Worm (Caenorhabditis elegans) whole organism, early embryonic: Measurements from ENCODE around the gene col-10.

Experiments used
- B0310.2 ChIP-seq: sonication (generic microtip); optimal IDR thresholded peaks from 2 replicates; lab custom pipeline; 2016; ENCODE audit warnings: mild to moderate bottlenecking, missing genetic modification characterization, missing compliant biosample characterization
- F13C5.2 ChIP-seq: sonication (generic microtip); optimal IDR thresholded peaks from 2 replicates; lab custom pipeline; 2017; ENCODE audit warnings: mild to moderate bottlenecking, missing genetic modification characterization, inconsistent platforms, missing compliant biosample characterization
- aly-1 ChIP-seq: sonication (generic microtip); optimal IDR thresholded peaks from 2 replicates; lab custom pipeline; 2016; ENCODE audit warnings: missing genetic modification characterization, missing compliant biosample characterization
- ama-1 ChIP-seq: fragments of 150-350 bp; optimal IDR thresholded peaks from 2 replicates; lab custom pipeline; 2014
- ceh-13 ChIP-seq: fragments of 200-800 bp; sonication (Bioruptor generic); optimal IDR thresholded peaks from 2 replicates; lab custom pipeline; 2018; ENCODE audit warnings: mild to moderate bottlenecking, missing genetic modification characterization, missing compliant biosample characterization
- ceh-36 ChIP-seq: sonication (generic microtip); optimal IDR thresholded peaks from 2 replicates; lab custom pipeline; 2016; ENCODE audit warnings: missing genetic modification characterization, inconsistent platforms, missing compliant biosample characterization
- ets-7 ChIP-seq: sonication (generic microtip); optimal IDR thresholded peaks from 2 replicates; lab custom pipeline; 2016; ENCODE audit warnings: missing genotype, missing genetic modification characterization, missing compliant biosample characterization
- flt-1 ChIP-seq: fragments of 200-800 bp; sonication (Bioruptor generic); IDR thresholded peaks from 2 replicates; pipeline ENCODE4 v1.3.6; 2022; ENCODE audit warnings: missing genetic modification characterization, missing compliant biosample characterization
- hmbx-1 ChIP-seq: sonication (generic microtip); optimal IDR thresholded peaks from 2 replicates; lab custom pipeline; 2016; ENCODE audit warnings: mild to moderate bottlenecking, missing genetic modification characterization, missing compliant biosample characterization
- hmg-4 ChIP-seq: fragments of 200-800 bp; sonication (Bioruptor generic); optimal IDR thresholded peaks from 2 replicates; lab custom pipeline; 2018; ENCODE audit warnings: mild to moderate bottlenecking, missing genetic modification characterization, missing compliant biosample characterization
- hnd-1 ChIP-seq: sonication (generic microtip); optimal IDR thresholded peaks from 2 replicates; lab custom pipeline; 2016; ENCODE audit warnings: missing genetic modification characterization, missing compliant biosample characterization
- pes-1 ChIP-seq: fragments of 200-800 bp; sonication (Bioruptor generic); IDR thresholded peaks from 2 replicates; pipeline ENCODE4 v1.3.6; 2022; ENCODE audit warnings: missing genetic modification reagents, missing genetic modification characterization, missing compliant biosample characterization
- scrt-1 ChIP-seq: fragments of 200-800 bp; sonication (Bioruptor generic); IDR thresholded peaks from 2 replicates; pipeline ENCODE4 v1.3.6; 2022; ENCODE audit warnings: missing genetic modification characterization, missing compliant biosample characterization
- sea-1 ChIP-seq: fragments of 200-800 bp; sonication (Bioruptor generic); conservative IDR thresholded peaks from 2 replicates; pipeline ENCODE4 v1.3.6; 2022; ENCODE audit warnings: missing genetic modification characterization, missing compliant biosample characterization
- tbx-11 ChIP-seq: fragments of 200-800 bp; sonication (Bioruptor generic); IDR thresholded peaks from 2 replicates; pipeline ENCODE4 v1.3.6; 2022; ENCODE audit warnings: missing genetic modification characterization, missing compliant biosample characterization
- tbx-37 ChIP-seq: fragments of 200-800 bp; sonication (Bioruptor generic); conservative IDR thresholded peaks from 2 replicates; pipeline ENCODE4 v1.3.6; 2022; ENCODE audit warnings: missing genetic modification reagents, missing genetic modification characterization, missing compliant biosample characterization
- tra-4 ChIP-seq: sonication (generic microtip); optimal IDR thresholded peaks from 2 replicates; lab custom pipeline; 2017; ENCODE audit warnings: missing genetic modification characterization, missing compliant biosample characterization

col-10 gene

DNA sequence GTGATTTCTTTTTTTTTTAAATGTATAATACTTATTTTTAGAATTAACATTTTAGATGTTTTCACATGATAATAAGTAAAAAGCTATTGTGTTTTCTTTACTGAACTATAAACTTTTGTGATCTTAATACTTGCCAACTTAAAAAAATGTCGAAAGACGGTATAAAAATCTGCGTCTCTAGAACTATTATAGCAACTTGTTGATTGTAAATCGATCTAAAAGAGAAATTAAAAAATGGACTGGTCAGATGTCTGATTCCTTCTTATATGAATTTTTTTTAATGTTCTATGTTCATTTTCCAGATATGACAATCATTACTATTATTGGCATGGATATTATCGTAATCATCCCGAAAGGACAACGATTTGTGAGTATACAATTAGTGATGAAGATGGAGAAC is 37.3 kb downstream of the col-10 start, which contains the start of gene F21C10.3:
F21C10.3 (plus strand) TSS at position 301 of the 400 bp plus-strand sequence.
- TF ChIP-seq tbx-37 (GFP tag; lab: Robert Waterston, UW), result no peak
- no peak for TF ChIP-seq hnd-1
- TF ChIP-seq ceh-36 (tag; lab: Kevin White, UChicago), result no peak
- no peak for TF ChIP-seq aly-1 (tag; lab: Kevin White, UChicago)
- TF ChIP-seq F13C5.2 (tag; lab: Kevin White, UChicago), result no peak
- TF ChIP-seq sea-1 (GFP tag; lab: Robert Waterston, UW), result no peak
- TF ChIP-seq flt-1 (GFP tag; lab: Robert Waterston, UW), result no peak
- TF ChIP-seq tbx-11 (GFP tag; lab: Robert Waterston, UW), result no peak
- no peak for TF ChIP-seq ama-1 (lab: Kevin White, UChicago)
- TF ChIP-seq scrt-1 (GFP tag; lab: Robert Waterston, UW), result no peak
- no peak for TF ChIP-seq B0310.2 (tag; lab: Kevin White, UChicago)
- TF ChIP-seq tra-4 (tag; lab: Kevin White, UChicago), result no peak

DNA sequence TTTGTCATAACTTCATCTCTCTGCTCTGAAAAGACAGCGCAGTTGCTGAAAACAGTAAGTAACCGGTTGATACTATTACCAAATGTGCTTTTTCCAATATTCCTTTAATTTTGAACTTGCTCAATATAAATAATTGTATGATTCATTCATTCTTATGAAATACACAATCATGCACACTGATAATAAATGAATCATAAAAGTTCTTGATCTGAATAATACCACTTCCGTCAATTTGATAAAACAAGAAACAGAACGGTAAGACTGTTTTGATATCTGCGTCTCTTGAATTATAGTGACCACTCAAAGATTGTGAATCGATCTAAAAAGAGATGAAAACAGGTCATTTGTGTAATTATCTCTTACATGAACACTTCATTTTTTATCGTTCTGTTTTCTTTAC is 38.8 kb downstream of the col-10 start, which contains the start of gene F21C10.4:
F21C10.4 (plus strand) TSS at position 301 of the 400 bp plus-strand sequence.
- no peak for TF ChIP-seq hmbx-1
- no peak for TF ChIP-seq ets-7 (tag; lab: Kevin White, UChicago)
- no peak for TF ChIP-seq hnd-1
- no peak for TF ChIP-seq hmg-4 (GFP tag; lab: Kevin White, UChicago)
- no peak for TF ChIP-seq tra-4 (tag; lab: Kevin White, UChicago)
- no peak for TF ChIP-seq ama-1 (lab: Kevin White, UChicago)
- no peak for TF ChIP-seq ceh-36 (tag; lab: Kevin White, UChicago)
- no peak for TF ChIP-seq sea-1 (GFP tag; lab: Robert Waterston, UW)
- TF ChIP-seq ceh-13 (GFP tag; lab: Kevin White, UChicago), result no peak
- no peak for TF ChIP-seq tbx-37 (GFP tag; lab: Robert Waterston, UW)
- no peak for TF ChIP-seq F13C5.2 (tag; lab: Kevin White, UChicago)
- TF ChIP-seq tbx-11 (GFP tag; lab: Robert Waterston, UW), result no peak
- no peak for TF ChIP-seq pes-1 (GFP tag; lab: Robert Waterston, UW)

ce11 chrV:9125345-9125744 is 39.8 kb downstream of the col-10 start, which contains the start of gene F21C10.5:
Gene F21C10.5, plus strand, starts transcription at chrV:9125645.
- no peak for TF ChIP-seq B0310.2 (tag; lab: Kevin White, UChicago)
- no peak for TF ChIP-seq hmbx-1
- TF ChIP-seq tbx-11 (GFP tag; lab: Robert Waterston, UW), result no peak
- no peak for TF ChIP-seq aly-1 (tag; lab: Kevin White, UChicago)
- TF ChIP-seq F13C5.2 (tag; lab: Kevin White, UChicago), result no peak
- no peak for TF ChIP-seq pes-1 (GFP tag; lab: Robert Waterston, UW)
- no peak for TF ChIP-seq scrt-1 (GFP tag; lab: Robert Waterston, UW)
- no peak for TF ChIP-seq ceh-13 (GFP tag; lab: Kevin White, UChicago)
- no peak for TF ChIP-seq flt-1 (GFP tag; lab: Robert Waterston, UW)
- no peak for TF ChIP-seq tbx-37 (GFP tag; lab: Robert Waterston, UW)
- no peak for TF ChIP-seq sea-1 (GFP tag; lab: Robert Waterston, UW)
- no peak for TF ChIP-seq hmg-4 (GFP tag; lab: Kevin White, UChicago)
- TF ChIP-seq hnd-1, result no peak
- TF ChIP-seq ama-1 (lab: Kevin White, UChicago), result no peak
- no peak for TF ChIP-seq ceh-36 (tag; lab: Kevin White, UChicago)
- TF ChIP-seq ets-7 (tag; lab: Kevin White, UChicago), result no peak

DNA sequence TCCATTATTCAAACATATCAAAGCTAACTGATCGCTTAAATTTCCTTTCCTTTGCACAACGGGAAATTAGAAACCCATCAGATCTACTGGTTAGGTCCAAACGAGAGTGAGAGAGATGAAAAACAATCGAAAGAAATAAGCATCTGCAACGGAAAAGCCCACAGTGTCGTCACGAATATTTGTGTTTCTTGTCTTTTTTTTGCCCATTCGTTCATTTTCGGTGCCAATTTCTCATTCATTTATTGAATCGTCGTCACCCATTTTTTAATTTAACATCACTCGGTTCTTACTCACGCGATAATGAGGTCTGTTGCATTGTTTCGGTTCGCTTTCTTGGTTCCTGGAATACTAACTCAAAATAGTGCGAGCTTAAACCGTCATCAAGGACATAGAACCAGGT is 40.9 kb downstream of the col-10 start, which contains the start of gene F21C10.6:
F21C10.6 (plus strand) TSS at position 301 of the 400 bp plus-strand sequence.
- TF ChIP-seq tbx-37 (GFP tag; lab: Robert Waterston, UW), result no peak
- no peak for TF ChIP-seq hnd-1
- TF ChIP-seq ets-7 (tag; lab: Kevin White, UChicago), result no peak
- no peak for TF ChIP-seq ama-1 (lab: Kevin White, UChicago)
- TF ChIP-seq sea-1 (GFP tag; lab: Robert Waterston, UW), result no peak
- no peak for TF ChIP-seq aly-1 (tag; lab: Kevin White, UChicago)
- no peak for TF ChIP-seq pes-1 (GFP tag; lab: Robert Waterston, UW)
- TF ChIP-seq flt-1 (GFP tag; lab: Robert Waterston, UW), result no peak

- no peak for TF ChIP-seq hnd-1
- no peak for TF ChIP-seq ets-7 (tag; lab: Kevin White, UChicago)
- TF ChIP-seq tbx-11 (GFP tag; lab: Robert Waterston, UW), result no peak
- TF ChIP-seq sea-1 (GFP tag; lab: Robert Waterston, UW), result no peak
- TF ChIP-seq hmbx-1, result no peak
- no peak for TF ChIP-seq tra-4 (tag; lab: Kevin White, UChicago)
- no peak for TF ChIP-seq pes-1 (GFP tag; lab: Robert Waterston, UW)
- TF ChIP-seq ceh-13 (GFP tag; lab: Kevin White, UChicago), result no peak
- TF ChIP-seq hmg-4 (GFP tag; lab: Kevin White, UChicago), result no peak
- no peak for TF ChIP-seq F13C5.2 (tag; lab: Kevin White, UChicago)
- no peak for TF ChIP-seq scrt-1 (GFP tag; lab: Robert Waterston, UW)
- no peak for TF ChIP-seq B0310.2 (tag; lab: Kevin White, UChicago)
- no peak for TF ChIP-seq ama-1 (lab: Kevin White, UChicago)
- no peak for TF ChIP-seq flt-1 (GFP tag; lab: Robert Waterston, UW)
- no peak for TF ChIP-seq tbx-37 (GFP tag; lab: Robert Waterston, UW)
- TF ChIP-seq aly-1 (tag; lab: Kevin White, UChicago), result no peak
- TF ChIP-seq ceh-36 (tag; lab: Kevin White, UChicago), result no peak
These were observed 41.9 kb downstream of the col-10 start, which contains the start of gene F21C10.11 for ce11 chrV:9123186-9123585. Gene F21C10.11, plus strand, starts transcription at chrV:9123486.

DNA sequence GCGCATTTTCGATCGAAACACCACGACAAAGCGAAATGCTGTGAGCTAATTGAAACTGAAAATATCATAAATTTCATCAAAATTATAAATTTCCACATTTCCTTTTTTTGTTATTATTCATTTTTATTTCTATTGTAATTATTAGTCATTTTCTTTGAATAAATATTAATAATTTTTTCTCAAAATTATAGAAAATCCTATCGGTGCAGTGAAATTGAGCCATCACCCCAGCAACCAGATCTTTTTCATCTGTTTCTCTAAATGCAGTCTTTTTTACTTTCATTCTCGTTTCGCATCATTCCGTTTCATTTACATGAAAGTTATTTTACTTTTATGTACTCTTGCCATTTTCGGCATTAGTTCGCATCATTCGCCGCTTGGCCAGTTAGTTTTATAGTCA is 43.1 kb downstream of the col-10 start, which contains the start of gene F21C10.13:
F21C10.13 (plus strand) TSS at position 301 of the 400 bp plus-strand sequence.
- TF ChIP-seq B0310.2 (tag; lab: Kevin White, UChicago) (no peak), ceh-13 (GFP tag; lab: Kevin White, UChicago) (no peak), aly-1 (tag; lab: Kevin White, UChicago) (no peak), hmbx-1 (no peak), pes-1 (GFP tag; lab: Robert Waterston, UW) (no peak), ets-7 (tag; lab: Kevin White, UChicago) (no peak), tbx-11 (GFP tag; lab: Robert Waterston, UW) (no peak), tra-4 (tag; lab: Kevin White, UChicago) (no peak), tbx-37 (GFP tag; lab: Robert Waterston, UW) (no peak), ceh-36 (tag; lab: Kevin White, UChicago) (no peak), sea-1 (GFP tag; lab: Robert Waterston, UW) (no peak), scrt-1 (GFP tag; lab: Robert Waterston, UW) (no peak), F13C5.2 (tag; lab: Kevin White, UChicago) (no peak), flt-1 (GFP tag; lab: Robert Waterston, UW) (no peak), hnd-1 (no peak)
